Worm (Caenorhabditis elegans) whole organism, midembryonic: ENCODE data around the gene ddx-19.

ENCODE experiments used
- T22C8.4 ChIP-seq: fragments of 200-800 bp; sonication (Bioruptor generic); IDR thresholded peaks from 2 replicates; pipeline ENCODE4 v1.3.6; 2022; ENCODE audit warnings: missing genetic modification characterization, missing compliant biosample characterization
- flt-1 ChIP-seq: fragments of 200-800 bp; sonication (Bioruptor generic); IDR thresholded peaks from 2 replicates; pipeline ENCODE4 v1.3.6; 2022; ENCODE audit warnings: missing genetic modification characterization, missing compliant biosample characterization
- klf-2 ChIP-seq: fragments of 200-800 bp; sonication (Bioruptor generic); conservative IDR thresholded peaks from 2 replicates; pipeline ENCODE4 v1.3.6; 2022; ENCODE audit warnings: missing genetic modification reagents, missing genetic modification characterization, missing compliant biosample characterization
- med-1 ChIP-seq: sonication (generic microtip); optimal IDR thresholded peaks from 2 replicates; lab custom pipeline; 2017; ENCODE audit warnings: missing genetic modification characterization, mild to moderate bottlenecking, missing compliant biosample characterization, antibody characterized with exemption, missing genetic modification reagents; ENCODE audit not compliant: insufficient read depth

DNA sequence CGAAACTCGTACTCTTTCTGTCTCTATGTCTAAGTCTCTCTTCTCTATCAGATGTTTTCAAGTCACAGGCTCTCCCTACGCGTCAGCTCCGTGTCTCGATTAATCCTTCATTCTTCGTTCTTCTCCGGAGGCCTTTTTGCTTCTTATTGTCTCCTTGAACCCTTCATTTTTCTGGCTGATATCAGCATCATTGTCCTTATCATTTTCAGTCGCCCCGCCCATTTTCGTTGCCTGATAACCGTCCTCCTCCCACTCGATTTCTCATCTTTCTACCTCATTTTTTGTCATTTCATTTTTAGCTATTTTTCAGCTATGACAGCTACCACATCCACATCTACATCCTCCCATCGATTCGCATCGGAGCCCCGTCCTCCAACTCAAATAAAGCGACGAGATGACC, 37.4 kb downstream of the ddx-19 start, which contains the start of gene B0457.6:
- TF ChIP-seq klf-2 (GFP tag; lab: Robert Waterston, UW), result no peak
- no peak for TF ChIP-seq T22C8.4 (GFP tag; lab: Robert Waterston, UW)
- no peak for TF ChIP-seq flt-1
- TF ChIP-seq med-1 (GFP tag; lab: Kevin White, UChicago), result no peak
